Fruit fly (Drosophila melanogaster): ENCODE results near the gene Osi24.

Gene Osi24

dm6 chr3R:6198488-6198892 is at the start of gene Osi24 (continued):
- TF ChIP-seq gsb-n (tag; optimal IDR thresholded peaks at IDR 0.05) = peak; percentile 54
- peak; percentile 12 to 46 for TF ChIP-seq dpn (GFP tag; optimal IDR thresholded peaks at IDR 0.05)
- no peak for TF ChIP-seq CG14710 (tag; optimal IDR thresholded peaks at IDR 0.05)
- peak; percentile 39 for TF ChIP-seq Ssrp (tag; optimal IDR thresholded peaks at IDR 0.05)
- no peak for TF ChIP-seq fd64A (GFP tag; optimal IDR thresholded peaks at IDR 0.05)
- peak; percentile 53 for TF ChIP-seq tio (GFP tag; optimal IDR thresholded peaks at IDR 0.05)
- TF ChIP-seq CG31365 (tag; optimal IDR thresholded peaks at IDR 0.05) = no peak
- no peak for TF ChIP-seq trem (tag; optimal IDR thresholded peaks at IDR 0.05)
- TF ChIP-seq jigr1 (GFP tag; IDR thresholded peaks at IDR 0.05) = 0 out of 3 replicates have a peak, but pooled peaks have one; percentile 39
- TF ChIP-seq Sox100B (GFP tag; optimal IDR thresholded peaks at IDR 0.05) = peak; percentile 29
- no peak for TF ChIP-seq Bteb2 (GFP tag; optimal IDR thresholded peaks at IDR 0.05)
- no peak for TF ChIP-seq HLH54F (GFP tag; optimal IDR thresholded peaks at IDR 0.05)
- TF ChIP-seq Bdp1 (GFP tag; optimal IDR thresholded peaks at IDR 0.05) = no peak
- no peak for TF ChIP-seq hb (GFP tag; IDR thresholded peaks at IDR 0.05; ENCODE audit: partially characterized antibody)
- peak; percentile 32 for TF ChIP-seq CHES-1-like (GFP tag; optimal IDR thresholded peaks at IDR 0.05)
- TF ChIP-seq CG7786 (GFP tag; optimal IDR thresholded peaks at IDR 0.05) = peak; percentile 17
- no peak for TF ChIP-seq mirr (GFP tag; optimal IDR thresholded peaks at IDR 0.05)
- TF ChIP-seq crol (GFP tag; IDR thresholded peaks at IDR 0.05) = no peak
- TF ChIP-seq CG15011 (GFP tag; optimal IDR thresholded peaks at IDR 0.05) = no peak
- TF ChIP-seq crp (GFP tag; optimal IDR thresholded peaks at IDR 0.05) = peak in 1 of 2 experiments; percentile 44
- TF ChIP-seq CG7556 (GFP tag; optimal IDR thresholded peaks at IDR 0.05) = peak; percentile 46
- no peak for TF ChIP-seq unc-4 (GFP tag; IDR thresholded peaks at IDR 0.05; ENCODE audit: partially characterized antibody)
- TF ChIP-seq Atf6 (GFP tag; IDR thresholded peaks at IDR 0.05) = peak; percentile 42; the same call in 1 of the 2 replicates
- TF ChIP-seq Hr51 (GFP tag; optimal IDR thresholded peaks at IDR 0.05) = peak in 1 of 2 experiments; percentile 73
- peak; percentile 55 for TF ChIP-seq CG2678 (tag; optimal IDR thresholded peaks at IDR 0.05)
- peak; percentile 65 for TF ChIP-seq Ada2b (GFP tag; IDR thresholded peaks at IDR 0.05)
- TF ChIP-seq CG18619 (GFP tag; optimal IDR thresholded peaks at IDR 0.05) = peak; percentile 0
- TF ChIP-seq CG2116 (GFP tag; optimal IDR thresholded peaks at IDR 0.05) = no peak
- TF ChIP-seq Vsx1 (GFP tag; optimal IDR thresholded peaks at IDR 0.05) = no peak
- TF ChIP-seq CG12155 (GFP tag; optimal IDR thresholded peaks at IDR 0.05) = peak; percentile 11
- no peak for TF ChIP-seq CG13287 (GFP tag; IDR thresholded peaks at IDR 0.05; ENCODE audit: partially characterized antibody)
- no peak for TF ChIP-seq tna (GFP tag; IDR thresholded peaks at IDR 0.05; ENCODE audit: partially characterized antibody)
- TF ChIP-seq CG16815 (GFP tag; optimal IDR thresholded peaks at IDR 0.05) = no peak
- peak; percentile 41; the same call in 1 of the 2 replicates for TF ChIP-seq Rfx (GFP tag; IDR thresholded peaks at IDR 0.05)
- peak; percentile 9 for TF ChIP-seq CG9817 (tag; optimal IDR thresholded peaks at IDR 0.05)
- TF ChIP-seq CrebB (tag; optimal IDR thresholded peaks at IDR 0.05) = no peak
- TF ChIP-seq tll (GFP tag; optimal IDR thresholded peaks at IDR 0.05) = no peak
- TF ChIP-seq usp (GFP tag; optimal IDR thresholded peaks at IDR 0.05) = no peak
- TF ChIP-seq Adf1 (GFP tag; IDR thresholded peaks at IDR 0.05) = no peak
- no peak for TF ChIP-seq sug (tag; optimal IDR thresholded peaks at IDR 0.05)
- no peak for TF ChIP-seq Poxn (GFP tag; IDR thresholded peaks at IDR 0.05)
- no peak for TF ChIP-seq Stat92E (GFP tag; optimal IDR thresholded peaks at IDR 0.05)
- TF ChIP-seq Hr78 (GFP tag; optimal IDR thresholded peaks at IDR 0.05) = peak in 1 of 2 experiments; percentile 41
- peak; percentile 42 to 44 for TF ChIP-seq chif (GFP tag; optimal IDR thresholded peaks at IDR 0.05)
- TF ChIP-seq Antp (GFP tag; optimal IDR thresholded peaks at IDR 0.05) = peak; percentile 52
- peak; percentile 1 for TF ChIP-seq dm (GFP tag; optimal IDR thresholded peaks at IDR 0.05)
- no peak for TF ChIP-seq otp (GFP tag; IDR thresholded peaks at IDR 0.05)
- TF ChIP-seq CG4360 (GFP tag; IDR thresholded peaks at IDR 0.05) = no peak
- TF ChIP-seq CG18764 (GFP tag; optimal IDR thresholded peaks at IDR 0.05) = no peak
- TF ChIP-seq CkIIα-i1 (GFP tag; IDR thresholded peaks at IDR 0.05) = no peak
